Fruit fly (Drosophila melanogaster) whole organism, embryonic: ENCODE results near the gene CG8671.

ENCODE experiments used
- Atf6 ChIP-seq: fragments of 200-800 bp; sonication (Bioruptor generic); IDR thresholded peaks from 2 replicates; pipeline ENCODE4 v1.3.6; 2022; ENCODE audit warnings: missing biosample characterization, missing genetic modification characterization
- B-H1 ChIP-seq: fragments of 200-800 bp; sonication (Bioruptor generic); IDR thresholded peaks from 3 replicates; pipeline ENCODE4 v1.3.6; 2022; ENCODE audit warnings: missing biosample characterization, missing genetic modification characterization
- Bgb ChIP-seq: fragments of 200-800 bp; sonication (Bioruptor generic); IDR thresholded peaks from 2 replicates; pipeline ENCODE4 v1.3.6; 2022; ENCODE audit warnings: missing biosample characterization, missing genetic modification characterization; ENCODE audit not compliant: partially characterized antibody
- CG12299 ChIP-seq: fragments of 200-800 bp; sonication (Bioruptor generic); optimal IDR thresholded peaks from 2 replicates; lab custom pipeline; 2018; ENCODE audit warnings: missing biosample characterization, mild to moderate bottlenecking, missing genetic modification characterization
- CG12744 ChIP-seq: fragments of 200-800 bp; sonication (Bioruptor generic); optimal IDR thresholded peaks from 2 replicates; lab custom pipeline; 2016; ENCODE audit warnings: missing biosample characterization, missing genetic modification characterization
- CG12769 ChIP-seq: fragments of 200-800 bp; sonication (Bioruptor generic); optimal IDR thresholded peaks from 2 replicates; lab custom pipeline; 2019; ENCODE audit warnings: missing biosample characterization, mild to moderate bottlenecking, missing genetic modification characterization, moderate library complexity
- CG14710 ChIP-seq: fragments of 200-800 bp; sonication (Bioruptor generic); optimal IDR thresholded peaks from 3 replicates; lab custom pipeline; 2019; ENCODE audit warnings: missing biosample characterization, mild to moderate bottlenecking, missing genetic modification characterization, moderate library complexity
- CG1602 ChIP-seq: fragments of 200-800 bp; sonication (Bioruptor generic); optimal IDR thresholded peaks from 3 replicates; lab custom pipeline; 2016; ENCODE audit warnings: missing biosample characterization, missing genetic modification characterization
- CG16815 ChIP-seq: fragments of 200-800 bp; sonication (Bioruptor generic); optimal IDR thresholded peaks from 3 replicates; lab custom pipeline; 2017; ENCODE audit warnings: missing biosample characterization, mild to moderate bottlenecking, missing genetic modification characterization
- CG17359 ChIP-seq: fragments of 200-800 bp; sonication (Bioruptor generic); optimal IDR thresholded peaks from 3 replicates; lab custom pipeline; 2018; ENCODE audit warnings: missing biosample characterization, mild to moderate bottlenecking, missing genetic modification characterization, moderate library complexity
- CG18599 ChIP-seq: fragments of 200-800 bp; sonication (Bioruptor generic); optimal IDR thresholded peaks from 3 replicates; lab custom pipeline; 2017; ENCODE audit warnings: missing biosample characterization, missing genetic modification characterization, mild to moderate bottlenecking, moderate library complexity, missing genetic modification reagents
- CG30403 ChIP-seq: fragments of 200-800 bp; sonication (Bioruptor generic); optimal IDR thresholded peaks from 3 replicates; lab custom pipeline; 2016; ENCODE audit warnings: missing biosample characterization, missing genetic modification characterization
- CG3065 ChIP-seq: fragments of 200-800 bp; sonication (Bioruptor generic); optimal IDR thresholded peaks from 2 replicates; lab custom pipeline; 2016; ENCODE audit warnings: missing biosample characterization, missing genetic modification characterization
- CG31441 ChIP-seq: fragments of 200-800 bp; sonication (Bioruptor generic); IDR thresholded peaks from 2 replicates; pipeline ENCODE4 v1.3.6; 2022; ENCODE audit warnings: missing biosample characterization, missing genetic modification characterization
- CG34224 ChIP-seq: fragments of 200-800 bp; sonication (Bioruptor generic); IDR thresholded peaks from 3 replicates; pipeline ENCODE4 v1.3.6; 2022; ENCODE audit warnings: missing biosample characterization, missing genetic modification characterization; ENCODE audit not compliant: partially characterized antibody
- CG34376 ChIP-seq: fragments of 200-800 bp; sonication (Bioruptor generic); optimal IDR thresholded peaks from 2 replicates; lab custom pipeline; 2018; ENCODE audit warnings: missing biosample characterization, mild to moderate bottlenecking, missing genetic modification characterization
- CG3726 ChIP-seq: fragments of 200-800 bp; sonication (Bioruptor generic); IDR thresholded peaks from 3 replicates; pipeline ENCODE4, ENCODE4 v1.3.6; 2022; ENCODE audit warnings: missing biosample characterization, missing genetic modification characterization
- CG4707 ChIP-seq: fragments of 200-800 bp; sonication (Bioruptor generic); optimal IDR thresholded peaks from 2 replicates; lab custom pipeline; 2018; ENCODE audit warnings: missing biosample characterization, mild to moderate bottlenecking, missing genetic modification characterization, moderate library complexity
- CG4820 ChIP-seq: fragments of 200-800 bp; sonication (Bioruptor generic); optimal IDR thresholded peaks from 3 replicates; lab custom pipeline; 2016; ENCODE audit warnings: missing biosample characterization, missing genetic modification characterization
- CG7839 ChIP-seq: fragments of 200-800 bp; sonication (Bioruptor generic); optimal IDR thresholded peaks from 3 replicates; lab custom pipeline; 2018; ENCODE audit warnings: missing biosample characterization, mild to moderate bottlenecking, missing genetic modification characterization, moderate library complexity
- CG7963 ChIP-seq: fragments of 200-800 bp; sonication (Bioruptor generic); IDR thresholded peaks from 3 replicates; pipeline ENCODE4 v1.3.6; 2022; ENCODE audit warnings: missing biosample characterization, missing genetic modification characterization; ENCODE audit not compliant: partially characterized antibody
- CG8944 ChIP-seq: fragments of 200-800 bp; sonication (Bioruptor generic); optimal IDR thresholded peaks from 3 replicates; lab custom pipeline; 2016; ENCODE audit warnings: missing biosample characterization, missing genetic modification characterization
- CG9797 ChIP-seq: fragments of 200-800 bp; sonication (Bioruptor generic); optimal IDR thresholded peaks from 3 replicates; lab custom pipeline; 2018; ENCODE audit warnings: missing biosample characterization, mild to moderate bottlenecking, missing genetic modification characterization
- Drgx ChIP-seq: fragments of 200-800 bp; sonication (Bioruptor generic); IDR thresholded peaks from 2 replicates; pipeline ENCODE4 v1.3.6; 2022; ENCODE audit warnings: missing biosample characterization, missing genetic modification characterization
- E2f1 ChIP-seq: fragments of 200-800 bp; sonication (Bioruptor generic); IDR thresholded peaks from 2 replicates; pipeline ENCODE4 v1.3.6; 2022; ENCODE audit warnings: missing biosample characterization, missing genetic modification characterization
- ERR ChIP-seq: fragments of 200-800 bp; sonication (Bioruptor generic); optimal IDR thresholded peaks from 2 replicates; lab custom pipeline; 2016; ENCODE audit warnings: missing biosample characterization, missing genetic modification characterization
- Ets97D ChIP-seq: fragments of 200-800 bp; sonication (Bioruptor generic); optimal IDR thresholded peaks from 3 replicates; lab custom pipeline; 2016; ENCODE audit warnings: missing biosample characterization, missing genetic modification characterization
- H15 ChIP-seq: fragments of 200-800 bp; sonication (Bioruptor generic); IDR thresholded peaks from 3 replicates; pipeline ENCODE4 v1.3.6; 2022; ENCODE audit warnings: missing biosample characterization, missing genetic modification characterization
- Hmx ChIP-seq: fragments of 200-800 bp; sonication (Bioruptor generic); optimal IDR thresholded peaks from 2 replicates; lab custom pipeline; 2016; ENCODE audit warnings: missing biosample characterization, missing genetic modification characterization
- Lim3 ChIP-seq: fragments of 200-800 bp; sonication (Bioruptor generic); IDR thresholded peaks from 2 replicates; pipeline ENCODE4 v1.3.6; 2022; ENCODE audit warnings: missing biosample characterization, missing genetic modification characterization
- Mad ChIP-seq: fragments of 200-800 bp; sonication (Bioruptor generic); optimal IDR thresholded peaks from 2 replicates; lab custom pipeline; 2016; ENCODE audit warnings: missing biosample characterization, missing genetic modification characterization
- Ptx1 ChIP-seq: fragments of 200-800 bp; sonication (Bioruptor generic); IDR thresholded peaks from 2 replicates; pipeline ENCODE4 v1.3.6; 2022; ENCODE audit warnings: missing biosample characterization, missing genetic modification characterization
- Sox102F ChIP-seq: fragments of 200-800 bp; sonication (Bioruptor generic); optimal IDR thresholded peaks from 2 replicates; lab custom pipeline; 2018; ENCODE audit warnings: missing biosample characterization, mild to moderate bottlenecking, missing genetic modification characterization, moderate library complexity
- amos ChIP-seq: fragments of 200-800 bp; sonication (Bioruptor generic); IDR thresholded peaks from 2 replicates; pipeline ENCODE4 v1.3.6; 2022; ENCODE audit warnings: missing biosample characterization, missing genetic modification characterization; ENCODE audit not compliant: partially characterized antibody
- cg ChIP-seq: fragments of 200-800 bp; sonication (Bioruptor generic); optimal IDR thresholded peaks from 3 replicates; lab custom pipeline; 2019; ENCODE audit warnings: missing biosample characterization, mild to moderate bottlenecking, missing genetic modification characterization, moderate library complexity
- chm ChIP-seq: fragments of 200-800 bp; sonication (Bioruptor generic); IDR thresholded peaks from 2 replicates; pipeline ENCODE4 v1.3.6; 2022; ENCODE audit warnings: missing biosample characterization, missing genetic modification characterization
- crc ChIP-seq: fragments of 200-800 bp; sonication (Bioruptor generic); optimal IDR thresholded peaks from 2 replicates; lab custom pipeline; 2016; ENCODE audit warnings: missing biosample characterization, missing genetic modification characterization
- danr ChIP-seq: fragments of 200-800 bp; sonication (Bioruptor generic); IDR thresholded peaks from 2 replicates; pipeline ENCODE4 v1.3.6; 2022; ENCODE audit warnings: missing biosample characterization, missing genetic modification characterization
- fu2 ChIP-seq: fragments of 200-800 bp; sonication (Bioruptor generic); optimal IDR thresholded peaks from 2 replicates; lab custom pipeline; 2016; ENCODE audit warnings: missing biosample characterization, missing genetic modification characterization
- gcm2 ChIP-seq: fragments of 200-800 bp; sonication (Bioruptor generic); optimal IDR thresholded peaks from 2 replicates; lab custom pipeline; 2016; ENCODE audit warnings: missing biosample characterization, missing genetic modification characterization
- grau ChIP-seq: fragments of 200-800 bp; optimal IDR thresholded peaks from 3 replicates; lab custom pipeline; 2019; ENCODE audit warnings: missing biosample characterization, mild to moderate bottlenecking, missing genetic modification characterization, moderate library complexity
- gro ChIP-seq: fragments of 200-800 bp; sonication (Bioruptor generic); optimal IDR thresholded peaks from 2 replicates; lab custom pipeline; 2016; ENCODE audit warnings: missing biosample characterization, missing genetic modification characterization
- knrl ChIP-seq: fragments of 200-800 bp; sonication (Bioruptor generic); IDR thresholded peaks from 3 replicates; pipeline ENCODE4 v1.3.6; 2022; ENCODE audit warnings: missing biosample characterization, missing genetic modification characterization; ENCODE audit not compliant: partially characterized antibody
- mirr ChIP-seq: fragments of 200-800 bp; sonication (Bioruptor generic); optimal IDR thresholded peaks from 3 replicates; lab custom pipeline; 2018; ENCODE audit warnings: missing biosample characterization, mild to moderate bottlenecking, missing genetic modification characterization
- p53 ChIP-seq: fragments of 200-800 bp; sonication (Bioruptor generic); optimal IDR thresholded peaks from 2 replicates; lab custom pipeline; 2016; ENCODE audit warnings: missing biosample characterization, missing genetic modification characterization
- pnt ChIP-seq: fragments of 200-800 bp; sonication (Bioruptor generic); optimal IDR thresholded peaks from 3 replicates; lab custom pipeline; 2016; ENCODE audit warnings: missing biosample characterization, missing genetic modification characterization
- pzg ChIP-seq: fragments of 200-800 bp; sonication (Bioruptor generic); optimal IDR thresholded peaks from 3 replicates; lab custom pipeline; 2018; ENCODE audit warnings: missing biosample characterization, mild to moderate bottlenecking, missing genetic modification characterization, moderate library complexity
- salm ChIP-seq: fragments of 200-800 bp; sonication (Bioruptor generic); optimal IDR thresholded peaks from 2 replicates; lab custom pipeline; 2018; ENCODE audit warnings: missing biosample characterization, mild to moderate bottlenecking, missing genetic modification characterization
- tap ChIP-seq: fragments of 200-800 bp; optimal IDR thresholded peaks from 3 replicates; lab custom pipeline; 2019; ENCODE audit warnings: missing biosample characterization, mild to moderate bottlenecking, missing genetic modification characterization, moderate library complexity
- unc-4 ChIP-seq: fragments of 200-800 bp; sonication (Bioruptor generic); IDR thresholded peaks from 2 replicates; pipeline ENCODE4 v1.3.6; 2022; ENCODE audit warnings: missing biosample characterization, missing genetic modification characterization; ENCODE audit not compliant: partially characterized antibody
- zf30C ChIP-seq: fragments of 200-800 bp; sonication (Bioruptor generic); optimal IDR thresholded peaks from 3 replicates; lab custom pipeline; 2018; ENCODE audit warnings: missing biosample characterization, mild to moderate bottlenecking, missing genetic modification characterization

CG8671 gene

DNA sequence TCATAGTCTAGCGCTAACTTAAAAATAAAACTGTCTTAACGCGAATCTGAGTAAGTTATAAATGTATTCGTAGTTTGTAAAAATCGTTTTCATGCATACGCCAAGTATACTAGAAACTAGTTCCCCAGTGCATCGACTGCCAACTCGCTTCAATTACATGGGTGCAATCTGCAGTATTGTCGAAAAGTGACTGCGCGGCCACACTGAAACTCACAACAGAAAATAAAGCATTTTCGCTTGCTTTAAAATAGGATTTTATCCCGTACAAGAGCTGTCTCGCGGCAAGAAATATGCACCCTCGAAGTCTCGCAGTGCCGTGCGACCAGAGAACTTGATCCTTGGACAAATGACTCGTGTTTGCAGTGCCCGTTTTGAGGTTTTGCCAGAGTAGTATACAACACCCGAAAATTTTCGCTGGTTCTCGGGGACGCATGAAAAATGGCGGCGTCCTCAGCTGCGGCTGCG is 41.6 kb upstream of the CG8671 start, which contains the start of gene CG8677 (continued):
- TF ChIP-seq pzg (GFP tag; lab: Kevin White, UChicago), result peak; percentile 85
- no peak for TF ChIP-seq CG12744
- TF ChIP-seq gro (GFP tag; lab: Kevin White, UChicago), result no peak
- TF ChIP-seq amos, result peak; percentile 46; the same call in 1 of the 2 replicates
- no peak for TF ChIP-seq Bgb (GFP tag; lab: Robert Waterston, UW)
- TF ChIP-seq CG14710, result peak; percentile 47
- no peak for TF ChIP-seq H15
- no peak for TF ChIP-seq Mad (GFP tag; lab: Kevin White, UChicago)
- TF ChIP-seq CG34376 (GFP tag; lab: Kevin White, UChicago), result no peak
- peak; percentile 13 for TF ChIP-seq CG12299 (tag; lab: Kevin White, UChicago)
- 0 out of 2 replicates have a peak, but pooled peaks have one; percentile 39 for TF ChIP-seq chm
- no peak for TF ChIP-seq CG12769
- TF ChIP-seq ERR (GFP tag; lab: Kevin White, UChicago), result no peak
- TF ChIP-seq CG31441, result no peak
- TF ChIP-seq tap (tag; lab: Kevin White, UChicago), result no peak
- TF ChIP-seq Ets97D, result peak; percentile 44
- TF ChIP-seq Hmx, result no peak
- no peak for TF ChIP-seq Atf6
- TF ChIP-seq CG4820 (GFP tag; lab: Kevin White, UChicago), result no peak
- TF ChIP-seq Drgx (GFP tag; lab: Robert Waterston, UW), result no peak
- no peak for TF ChIP-seq salm (tag; lab: Kevin White, UChicago)
- TF ChIP-seq CG16815, result no peak
- TF ChIP-seq CG3065, result no peak
- TF ChIP-seq danr, result peak; percentile 15; the same call in 1 of the 2 replicates
- no peak for TF ChIP-seq CG1602
- TF ChIP-seq zf30C (GFP tag; lab: Kevin White, UChicago), result peak; percentile 18
- no peak for TF ChIP-seq grau (tag; lab: Kevin White, UChicago)
- TF ChIP-seq B-H1, result no peak
- TF ChIP-seq crc (GFP tag; lab: Kevin White, UChicago), result no peak
- TF ChIP-seq mirr (GFP tag; lab: Kevin White, UChicago), result no peak
- TF ChIP-seq CG18599 (GFP tag; lab: Kevin White, UChicago), result no peak
- TF ChIP-seq fu2 (GFP tag; lab: Kevin White, UChicago), result no peak
- no peak for TF ChIP-seq Lim3 (GFP tag; lab: Robert Waterston, UW)
- TF ChIP-seq CG4707, result no peak
- peak; percentile 11 for TF ChIP-seq p53 (GFP tag; lab: Kevin White, UChicago)
- no peak for TF ChIP-seq E2f1
- no peak for TF ChIP-seq CG17359 (tag; lab: Kevin White, UChicago)
- TF ChIP-seq CG30403 (GFP tag; lab: Kevin White, UChicago), result no peak
- TF ChIP-seq CG3726, result no peak
- no peak for TF ChIP-seq CG7963 (GFP tag; lab: Robert Waterston, UW)
- no peak for TF ChIP-seq unc-4
- TF ChIP-seq gcm2 (GFP tag; lab: Kevin White, UChicago), result no peak
- peak; percentile 17; the same call in 1 of the 3 replicates for TF ChIP-seq knrl (GFP tag; lab: Robert Waterston, UW)
- no peak for TF ChIP-seq CG34224 (GFP tag; lab: Robert Waterston, UW)
- TF ChIP-seq CG9797 (GFP tag; lab: Kevin White, UChicago), result peak; percentile 84
- no peak for TF ChIP-seq pnt (GFP tag; lab: Kevin White, UChicago)
- TF ChIP-seq cg (GFP tag; lab: Kevin White, UChicago), result no peak
- no peak for TF ChIP-seq CG7839 (tag; lab: Kevin White, UChicago)
- 0 out of 2 replicates have a peak, but pooled peaks have one; percentile 22 for TF ChIP-seq Ptx1
- no peak for TF ChIP-seq Sox102F (GFP tag; lab: Kevin White, UChicago)
- TF ChIP-seq CG8944, result no peak
